Worm (Caenorhabditis elegans) whole organism, L1 larva: ENCODE results near the gene tric-1B.2.

Source experiments
- C34B4.2 ChIP-seq: sonication (generic microtip); optimal IDR thresholded peaks from 2 replicates; lab custom pipeline; 2017; ENCODE audit warnings: mild to moderate bottlenecking, missing genetic modification characterization, missing compliant biosample characterization
- F16B12.6 ChIP-seq: fragments of 150-350 bp; optimal IDR thresholded peaks from 2 replicates; lab custom pipeline; 2014; ENCODE audit warnings: missing biosample characterization, missing genetic modification characterization
- ceh-88 ChIP-seq: fragments of 200-800 bp; sonication (Bioruptor generic); IDR thresholded peaks from 2 replicates; pipeline ENCODE4 v1.3.6; 2022; ENCODE audit warnings: missing genetic modification characterization, missing compliant biosample characterization
- ceh-90 ChIP-seq: sonication (generic microtip); optimal IDR thresholded peaks from 2 replicates; lab custom pipeline; 2016; ENCODE audit warnings: missing genetic modification characterization, missing compliant biosample characterization
- dpl-1 ChIP-seq, 3 experiments: fragments of 150-350 bp in 2 of 3; sonication (generic microtip) in 1 of 3; optimal IDR thresholded peaks; 2 replicates each; lab custom pipeline; 2014 to 2017; ENCODE audit warnings: missing biosample characterization in 3 of 3, missing genetic modification characterization in 3 of 3, missing genetic modification reagents in 3 of 3
- efl-1 ChIP-seq, 4 experiments: fragments of 150-350 bp; optimal IDR thresholded peaks in 3 of 4; peaks in 1 of 4; 1 replicate in 1 of 4; 2 replicates in 3 of 4; lab custom pipeline; 2014; ENCODE audit warnings: missing biosample characterization in 2 of 4, missing genetic modification characterization in 2 of 4, missing genetic modification reagents in 2 of 4
- efl-3 ChIP-seq: fragments of 200-800 bp; sonication (Bioruptor generic); optimal IDR thresholded peaks from 2 replicates; lab custom pipeline; 2018; ENCODE audit warnings: mild to moderate bottlenecking, missing genetic modification characterization, missing compliant biosample characterization
- egl-13 ChIP-seq: sonication (generic microtip); optimal IDR thresholded peaks from 2 replicates; lab custom pipeline; 2016; ENCODE audit warnings: missing genotype, missing genetic modification reagents, missing genetic modification characterization, missing compliant biosample characterization
- elt-2 ChIP-seq: sonication (generic microtip); optimal IDR thresholded peaks from 2 replicates; lab custom pipeline; 2016; ENCODE audit warnings: missing genetic modification characterization, mild to moderate bottlenecking, inconsistent platforms, missing compliant biosample characterization, missing genetic modification reagents
- fkh-10 ChIP-seq: sonication (generic microtip); optimal IDR thresholded peaks from 2 replicates; lab custom pipeline; 2017; ENCODE audit warnings: missing biosample characterization, missing genetic modification reagents, missing genetic modification characterization
- grh-1 ChIP-seq: fragments of 200-800 bp; sonication (Bioruptor generic); IDR thresholded peaks from 2 replicates; pipeline ENCODE4 v1.3.6; 2022; ENCODE audit warnings: missing genetic modification reagents, missing genetic modification characterization, missing compliant biosample characterization
- irx-1 ChIP-seq: sonication (generic microtip); optimal IDR thresholded peaks from 2 replicates; lab custom pipeline; 2016; ENCODE audit warnings: missing genetic modification characterization, missing compliant biosample characterization
- lin-14 ChIP-seq: fragments of 200-800 bp; sonication (Bioruptor generic); optimal IDR thresholded peaks from 2 replicates; lab custom pipeline; 2018; ENCODE audit warnings: mild to moderate bottlenecking, missing genetic modification characterization, moderate library complexity, missing compliant biosample characterization
- lin-35 ChIP-seq, 2 experiments: fragments of 150-350 bp; optimal IDR thresholded peaks; 2 replicates each; lab custom pipeline; 2014; ENCODE audit warnings: missing biosample characterization in 2 of 2, missing genetic modification characterization in 2 of 2, missing genetic modification reagents in 2 of 2
- lir-3 ChIP-seq: sonication (generic microtip); optimal IDR thresholded peaks from 2 replicates; lab custom pipeline; 2016; ENCODE audit warnings: mild to moderate bottlenecking, missing genetic modification characterization, moderate library complexity, missing compliant biosample characterization; ENCODE audit not compliant: poor library complexity
- lsy-2 ChIP-seq, 2 experiments: fragments of 150-350 bp; optimal IDR thresholded peaks; 2 replicates each; lab custom pipeline; 2014; ENCODE audit warnings: missing biosample characterization in 2 of 2, missing genetic modification characterization in 2 of 2
- mab-9 ChIP-seq: fragments of 200-800 bp; sonication (Bioruptor generic); IDR thresholded peaks from 2 replicates; pipeline ENCODE4 v1.3.6; 2022; ENCODE audit warnings: missing genetic modification reagents, missing genetic modification characterization, missing compliant biosample characterization
- mdl-1 ChIP-seq, 2 experiments: fragments of 150-350 bp; optimal IDR thresholded peaks; 2 replicates each; lab custom pipeline; 2014 to 2017; ENCODE audit warnings: missing biosample characterization in 2 of 2, missing genetic modification characterization in 2 of 2, inconsistent platforms in 1 of 2
- nhr-71 ChIP-seq: sonication (generic microtip); optimal IDR thresholded peaks from 2 replicates; lab custom pipeline; 2016; ENCODE audit warnings: mild to moderate bottlenecking, missing genetic modification characterization, moderate library complexity, missing compliant biosample characterization
- nhr-77 ChIP-seq: fragments of 150-350 bp; optimal IDR thresholded peaks from 2 replicates; lab custom pipeline; 2014; ENCODE audit warnings: missing biosample characterization, missing genetic modification characterization
- nhr-85 ChIP-seq: sonication (generic microtip); peaks from one replicate; lab custom pipeline; 2016; ENCODE audit warnings: missing genetic modification characterization, inconsistent platforms, missing compliant biosample characterization
- nhr-90 ChIP-seq: sonication (generic microtip); optimal IDR thresholded peaks from 2 replicates; lab custom pipeline; 2016; ENCODE audit warnings: mild to moderate bottlenecking, missing genetic modification characterization, missing compliant biosample characterization; ENCODE audit not compliant: poor library complexity
- pax-3 ChIP-seq: fragments of 200-800 bp; sonication (Bioruptor generic); optimal IDR thresholded peaks from 2 replicates; lab custom pipeline; 2018; ENCODE audit warnings: mild to moderate bottlenecking, missing genetic modification characterization, moderate library complexity, missing compliant biosample characterization
- pqm-1 ChIP-seq: sonication (generic microtip); optimal IDR thresholded peaks from 3 replicates; lab custom pipeline; 2017; ENCODE audit warnings: missing biosample characterization, missing genetic modification characterization
- skn-1 ChIP-seq: fragments of 150-350 bp; optimal IDR thresholded peaks from 2 replicates; lab custom pipeline; 2014; ENCODE audit warnings: missing biosample characterization, missing genetic modification characterization
- snpc-4 ChIP-seq: fragments of 150-350 bp; optimal IDR thresholded peaks from 2 replicates; lab custom pipeline; 2014; ENCODE audit warnings: missing biosample characterization, missing genetic modification characterization
- snu-23 ChIP-seq: sonication (generic microtip); optimal IDR thresholded peaks from 2 replicates; lab custom pipeline; 2016; ENCODE audit warnings: missing genetic modification characterization, missing compliant biosample characterization
- sox-4 ChIP-seq: sonication (generic microtip); optimal IDR thresholded peaks from 2 replicates; lab custom pipeline; 2016; ENCODE audit warnings: missing genetic modification characterization, missing compliant biosample characterization
- sptf-1 ChIP-seq: fragments of 150-350 bp; optimal IDR thresholded peaks from 2 replicates; lab custom pipeline; 2014; ENCODE audit warnings: missing biosample characterization, missing genetic modification characterization
- sup-37 ChIP-seq: fragments of 200-800 bp; sonication (Bioruptor generic); optimal IDR thresholded peaks from 2 replicates; lab custom pipeline; 2018; ENCODE audit warnings: mild to moderate bottlenecking, missing genetic modification characterization, missing compliant biosample characterization
- swsn-7 ChIP-seq: sonication (generic microtip); optimal IDR thresholded peaks from 2 replicates; lab custom pipeline; 2016; ENCODE audit warnings: missing genetic modification characterization, missing compliant biosample characterization
- tbx-2 ChIP-seq: sonication (generic microtip); optimal IDR thresholded peaks from 2 replicates; lab custom pipeline; 2016; ENCODE audit warnings: missing genetic modification characterization, missing compliant biosample characterization
- tlp-1 ChIP-seq: fragments of 150-350 bp; optimal IDR thresholded peaks from 2 replicates; lab custom pipeline; 2014; ENCODE audit warnings: missing biosample characterization, missing genetic modification characterization
- unc-30 ChIP-seq: sonication (generic microtip); optimal IDR thresholded peaks from 2 replicates; lab custom pipeline; 2017; ENCODE audit warnings: missing biosample characterization, missing genetic modification characterization
- unc-62 ChIP-seq: fragments of 150-350 bp; optimal IDR thresholded peaks from 2 replicates; lab custom pipeline; 2014; ENCODE audit warnings: missing biosample characterization, missing genetic modification reagents, missing genetic modification characterization
- unc-86 ChIP-seq: sonication (generic microtip); optimal IDR thresholded peaks from 2 replicates; lab custom pipeline; 2016; ENCODE audit warnings: missing genetic modification characterization, missing compliant biosample characterization
- vab-15 ChIP-seq: sonication (generic microtip); optimal IDR thresholded peaks from 2 replicates; lab custom pipeline; 2017; ENCODE audit warnings: missing genotype, mild to moderate bottlenecking, missing genetic modification characterization, missing compliant biosample characterization

Gene tric-1B.2

ce11 chrII:12268857-12269256, 10.3 kb downstream of the tric-1B.2 start (continued):
- TF ChIP-seq sup-37 (GFP tag; lab: Kevin White, UChicago) (no peak), lin-14 (GFP tag; lab: Kevin White, UChicago) (no peak), pqm-1 (tag; lab: Kevin White, UChicago) (no peak), snu-23 (GFP tag; lab: Kevin White, UChicago) (no peak), tbx-2 (no peak), lsy-2 (tag; optimal IDR thresholded peaks at IDR 0.05; lab: Kevin White, UChicago) (peak; percentile 31 to 43), pax-3 (tag; lab: Kevin White, UChicago) (no peak), grh-1 (GFP tag; lab: Robert Waterston, UW) (no peak), ceh-90 (tag; lab: Kevin White, UChicago) (no peak), snpc-4 (tag; lab: Kevin White, UChicago) (no peak), irx-1 (no peak), mdl-1 (tag; optimal IDR thresholded peaks at IDR 0.05; lab: Kevin White, UChicago) (no peak), lin-35 (GFP tag; optimal IDR thresholded peaks at IDR 0.05; lab: Kevin White, UChicago) (peak in 1 of 2 experiments; percentile 7)
- TF ChIP-seq, all 84 proteins: peak for 9

ce11 chrII:12266797-12267196, 12.4 kb downstream of the tric-1B.2 start:
- TF ChIP-seq unc-30 (tag; lab: Kevin White, UChicago) (no peak), swsn-7 (tag; lab: Kevin White, UChicago) (no peak), lir-3 (tag; lab: Kevin White, UChicago) (no peak), C34B4.2 (no peak), elt-2 (peak; percentile 9), egl-13 (tag; lab: Kevin White, UChicago) (no peak), unc-62 (GFP tag; lab: Kevin White, UChicago) (no peak), efl-1 (optimal IDR thresholded peaks at IDR 0.05; lab: Kevin White, UChicago) (no peak), efl-1 (GFP tag; optimal IDR thresholded peaks at IDR 0.05 in 1 of 2; lab: Kevin White, UChicago) (no peak)
- TF ChIP-seq, all 84 proteins: peak for 1

ce11 chrII:12266145-12266544, 13.0 kb downstream of the tric-1B.2 start, which contains the start of gene tric-1B.1:
tric-1B.1 (minus strand) TSS chrII:12266245.
- TF ChIP-seq vab-15 (tag; lab: Kevin White, UChicago) (no peak), efl-1 (optimal IDR thresholded peaks at IDR 0.05; lab: Kevin White, UChicago) (no peak), efl-1 (GFP tag; optimal IDR thresholded peaks at IDR 0.05 in 1 of 2; lab: Kevin White, UChicago) (peak in 1 of 2 experiments; percentile 8), unc-86 (tag; lab: Kevin White, UChicago) (no peak), ceh-88 (no peak), dpl-1 (GFP tag; optimal IDR thresholded peaks at IDR 0.05; lab: Kevin White, UChicago) (no peak), tlp-1 (tag; lab: Kevin White, UChicago) (no peak), lin-35 (GFP tag; optimal IDR thresholded peaks at IDR 0.05; lab: Kevin White, UChicago) (no peak), sox-4 (tag; lab: Kevin White, UChicago) (no peak)

ce11 chrII:12264847-12265246, 14.3 kb downstream of the tric-1B.2 start:
- TF ChIP-seq skn-1 (tag; lab: Kevin White, UChicago) (no peak), lin-14 (GFP tag; lab: Kevin White, UChicago) (no peak), mab-9 (no peak), fkh-10 (no peak), nhr-71 (no peak), nhr-90 (tag; lab: Kevin White, UChicago) (no peak), sptf-1 (no peak), snu-23 (GFP tag; lab: Kevin White, UChicago) (no peak), pax-3 (tag; lab: Kevin White, UChicago) (no peak), nhr-77 (tag; lab: Kevin White, UChicago) (no peak), efl-3 (GFP tag; lab: Kevin White, UChicago) (no peak), nhr-85 (tag; lab: Kevin White, UChicago) (no peak), F16B12.6 (tag; lab: Kevin White, UChicago) (no peak)
